Fruit fly (Drosophila melanogaster): Measurements from ENCODE around the gene CG32795.
A peak's percentile ranks its signal among the peaks of the same experiment; 100 is the strongest.

Gene CG32795

dm6 chrX:2744042-2744441 lies 46.3 kb downstream of the CG32795 start, which contains the start of gene Syx4 (continued):
- TF ChIP-seq D (optimal IDR thresholded peaks at IDR 0.05), result no peak
- peak; percentile 77 for TF ChIP-seq D (GFP tag; optimal IDR thresholded peaks at IDR 0.05)
- TF ChIP-seq CG5245 (GFP tag; optimal IDR thresholded peaks at IDR 0.05), result peak; percentile 79
- peak; percentile 93 for TF ChIP-seq Sox102F (GFP tag; optimal IDR thresholded peaks at IDR 0.05)
- no peak for TF ChIP-seq Tbp (GFP tag; optimal IDR thresholded peaks at IDR 0.05)
- TF ChIP-seq Rx (GFP tag; IDR thresholded peaks at IDR 0.05), result peak; percentile 81
- TF ChIP-seq hkb (optimal IDR thresholded peaks at IDR 0.05), result no peak
- peak; percentile 96 for TF ChIP-seq hkb (GFP tag; IDR thresholded peaks at IDR 0.05)
- TF ChIP-seq Spps (tag; optimal IDR thresholded peaks at IDR 0.05), result peak; percentile 34
- TF ChIP-seq CG42726 (GFP tag; IDR thresholded peaks at IDR 0.05; ENCODE audit: partially characterized antibody), result no peak
- peak; percentile 83 for TF ChIP-seq CG31224 (GFP tag; IDR thresholded peaks at IDR 0.05)
- TF ChIP-seq Vsx1 (GFP tag; optimal IDR thresholded peaks at IDR 0.05), result peak; percentile 76
- TF ChIP-seq sug (tag; optimal IDR thresholded peaks at IDR 0.05), result peak; percentile 64
- TF ChIP-seq CG6175 (GFP tag; IDR thresholded peaks at IDR 0.05), result peak; percentile 72; the same call in 1 of the 3 replicates
- TF ChIP-seq seq (GFP tag; IDR thresholded peaks at IDR 0.05), result peak; percentile 90
- peak; percentile 87 for TF ChIP-seq lmd (GFP tag; IDR thresholded peaks at IDR 0.05)
- peak; percentile 88 for TF ChIP-seq zfh1 (GFP tag; IDR thresholded peaks at IDR 0.05)
- peak; percentile 67 for TF ChIP-seq NK7.1 (GFP tag; optimal IDR thresholded peaks at IDR 0.05)
- peak; percentile 87 for TF ChIP-seq crc (GFP tag; optimal IDR thresholded peaks at IDR 0.05)
- peak; percentile 95 for TF ChIP-seq CG15269 (tag; optimal IDR thresholded peaks at IDR 0.05)
- TF ChIP-seq az2 (GFP tag; optimal IDR thresholded peaks at IDR 0.05), result peak; percentile 86
- TF ChIP-seq CG12236 (GFP tag; optimal IDR thresholded peaks at IDR 0.05), result peak; percentile 63
- TF ChIP-seq prd (optimal IDR thresholded peaks at IDR 0.05), result no peak
- peak; percentile 85 for TF ChIP-seq prd (GFP tag; IDR thresholded peaks at IDR 0.05)
- peak; percentile 84 for TF ChIP-seq CG31365 (tag; optimal IDR thresholded peaks at IDR 0.05)
- TF ChIP-seq chif (GFP tag; optimal IDR thresholded peaks at IDR 0.05), result peak; percentile 78 to 83
- TF ChIP-seq amos (GFP tag; IDR thresholded peaks at IDR 0.05; ENCODE audit: partially characterized antibody), result no peak
- TF ChIP-seq CG4854 (GFP tag; optimal IDR thresholded peaks at IDR 0.05), result peak; percentile 85
- TF ChIP-seq kni (GFP tag; optimal IDR thresholded peaks at IDR 0.05), result no peak
- TF ChIP-seq CG12769 (tag; optimal IDR thresholded peaks at IDR 0.05), result peak; percentile 97
- peak; percentile 90 for TF ChIP-seq CG14441 (GFP tag; IDR thresholded peaks at IDR 0.05)
- TF ChIP-seq bbx (GFP tag; IDR thresholded peaks at IDR 0.05; ENCODE audit: partially characterized antibody), result no peak
- peak; percentile 86 for TF ChIP-seq CG9609 (GFP tag; optimal IDR thresholded peaks at IDR 0.05)
- TF ChIP-seq CG3163 (GFP tag; optimal IDR thresholded peaks at IDR 0.05), result peak; percentile 57
- peak; percentile 85 for TF ChIP-seq run (tag; optimal IDR thresholded peaks at IDR 0.05)
- TF ChIP-seq fru (optimal IDR thresholded peaks at IDR 0.05), result no peak
- peak; percentile 89 for TF ChIP-seq CG13424 (tag; optimal IDR thresholded peaks at IDR 0.05)
- TF ChIP-seq nom (GFP tag; optimal IDR thresholded peaks at IDR 0.05), result peak; percentile 68
- TF ChIP-seq da (GFP tag; optimal IDR thresholded peaks at IDR 0.05), result peak; percentile 60
- peak; percentile 79; the same call in 2 of the 3 replicates for TF ChIP-seq C15 (GFP tag; IDR thresholded peaks at IDR 0.05)
- peak; percentile 3 for TF ChIP-seq CG8290 (GFP tag; optimal IDR thresholded peaks at IDR 0.05)
- peak in 1 of 2 experiments; percentile 98 for TF ChIP-seq CG8290 (tag; optimal IDR thresholded peaks at IDR 0.05)
- peak; percentile 89 for TF ChIP-seq E2f1 (GFP tag; IDR thresholded peaks at IDR 0.05)
- TF ChIP-seq disco-r (GFP tag; optimal IDR thresholded peaks at IDR 0.05), result peak; percentile 77
- TF ChIP-seq wek (GFP tag; optimal IDR thresholded peaks at IDR 0.05), result peak; percentile 73
- TF ChIP-seq ewg (GFP tag; optimal IDR thresholded peaks at IDR 0.05), result peak; percentile 71
- TF ChIP-seq YL-1 (GFP tag; optimal IDR thresholded peaks at IDR 0.05), result peak; percentile 12
- TF ChIP-seq CG10147 (GFP tag; optimal IDR thresholded peaks at IDR 0.05), result peak; percentile 88
- peak; percentile 93 for TF ChIP-seq sob (GFP tag; IDR thresholded peaks at IDR 0.05)
- TF ChIP-seq CG15073 (GFP tag; optimal IDR thresholded peaks at IDR 0.05), result no peak
- peak; percentile 61 for TF ChIP-seq CG2202 (tag; optimal IDR thresholded peaks at IDR 0.05)
- peak; percentile 69 for TF ChIP-seq sqz (GFP tag; optimal IDR thresholded peaks at IDR 0.05)
- peak; percentile 88 for TF ChIP-seq ken (GFP tag; IDR thresholded peaks at IDR 0.05)

Data from whole organism, embryonic.